Fruit fly (Drosophila melanogaster) whole organism, embryonic: ENCODE measurements around the gene CG10222.

Experiments used
- Asciz ChIP-seq: fragments of 200-800 bp; sonication (Bioruptor generic); optimal IDR thresholded peaks from 2 replicates; lab custom pipeline; 2017; ENCODE audit warnings: missing biosample characterization, mild to moderate bottlenecking, missing genetic modification characterization, missing genetic modification reagents
- CG1024 ChIP-seq: fragments of 200-800 bp; sonication (Bioruptor generic); IDR thresholded peaks from 2 replicates; pipeline ENCODE4 v1.3.6; 2022; ENCODE audit warnings: missing biosample characterization, missing genetic modification characterization
- CG10543 ChIP-seq: fragments of 200-800 bp; sonication (Bioruptor generic); optimal IDR thresholded peaks from 3 replicates; lab custom pipeline; 2017; ENCODE audit warnings: missing biosample characterization, mild to moderate bottlenecking, missing genetic modification characterization, moderate library complexity
- CG13123 ChIP-seq: fragments of 200-800 bp; sonication (Bioruptor generic); optimal IDR thresholded peaks from 2 replicates; lab custom pipeline; 2016; ENCODE audit warnings: missing biosample characterization, missing genetic modification characterization
- CG17612 ChIP-seq: fragments of 200-800 bp; sonication (Bioruptor generic); IDR thresholded peaks from 2 replicates; pipeline ENCODE4 v1.3.6; 2022; ENCODE audit warnings: missing biosample characterization, missing genetic modification characterization
- CG18476 ChIP-seq: fragments of 200-800 bp; sonication (Bioruptor generic); optimal IDR thresholded peaks from 2 replicates; lab custom pipeline; 2016; ENCODE audit warnings: missing biosample characterization, mild to moderate bottlenecking, missing genetic modification characterization
- CG2129 ChIP-seq: fragments of 200-800 bp; sonication (Bioruptor generic); IDR thresholded peaks from 2 replicates; pipeline ENCODE4 v1.3.6; 2022; ENCODE audit warnings: missing biosample characterization, missing genetic modification characterization; ENCODE audit not compliant: partially characterized antibody
- CG31388 ChIP-seq: fragments of 200-800 bp; sonication (Bioruptor generic); optimal IDR thresholded peaks from 2 replicates; lab custom pipeline; 2016; ENCODE audit warnings: missing biosample characterization, missing genetic modification characterization
- CG32772 ChIP-seq: fragments of 200-800 bp; sonication (Bioruptor generic); IDR thresholded peaks from 2 replicates; pipeline ENCODE4 v1.3.6; 2022; ENCODE audit warnings: missing biosample characterization, missing genetic modification characterization
- CG3281 ChIP-seq: fragments of 200-800 bp; sonication (Bioruptor generic); optimal IDR thresholded peaks from 3 replicates; lab custom pipeline; 2017; ENCODE audit warnings: missing biosample characterization, mild to moderate bottlenecking, missing genetic modification characterization
- CG3407 ChIP-seq: fragments of 200-800 bp; sonication (Bioruptor generic); optimal IDR thresholded peaks from 2 replicates; lab custom pipeline; 2018; ENCODE audit warnings: missing biosample characterization, mild to moderate bottlenecking, missing genetic modification characterization
- CG34224 ChIP-seq: fragments of 200-800 bp; sonication (Bioruptor generic); IDR thresholded peaks from 3 replicates; pipeline ENCODE4 v1.3.6; 2022; ENCODE audit warnings: missing biosample characterization, missing genetic modification characterization; ENCODE audit not compliant: partially characterized antibody
- CG34422 ChIP-seq: fragments of 200-800 bp; sonication (Bioruptor generic); IDR thresholded peaks from 3 replicates; pipeline ENCODE4 v1.3.6; 2022; ENCODE audit warnings: missing biosample characterization, missing genetic modification characterization
- CG3726 ChIP-seq: fragments of 200-800 bp; sonication (Bioruptor generic); IDR thresholded peaks from 3 replicates; pipeline ENCODE4, ENCODE4 v1.3.6; 2022; ENCODE audit warnings: missing biosample characterization, missing genetic modification characterization
- CG6272 ChIP-seq: fragments of 200-800 bp; sonication (Bioruptor generic); IDR thresholded peaks from 2 replicates; pipeline ENCODE4 v1.3.6; 2022; ENCODE audit warnings: missing biosample characterization, missing genetic modification characterization
- CG6765 ChIP-seq: fragments of 200-800 bp; sonication (Bioruptor generic); optimal IDR thresholded peaks from 3 replicates; lab custom pipeline; 2017; ENCODE audit warnings: missing biosample characterization, mild to moderate bottlenecking, missing genetic modification characterization
- CG7271 ChIP-seq: fragments of 200-800 bp; sonication (Bioruptor generic); optimal IDR thresholded peaks from 2 replicates; lab custom pipeline; 2018; ENCODE audit warnings: missing biosample characterization, mild to moderate bottlenecking, missing genetic modification characterization, moderate library complexity
- CG8388 ChIP-seq: fragments of 200-800 bp; sonication (Bioruptor generic); optimal IDR thresholded peaks from 2 replicates; lab custom pipeline; 2019; ENCODE audit warnings: missing biosample characterization, mild to moderate bottlenecking, missing genetic modification characterization, moderate library complexity
- CG8944 ChIP-seq: fragments of 200-800 bp; sonication (Bioruptor generic); optimal IDR thresholded peaks from 3 replicates; lab custom pipeline; 2016; ENCODE audit warnings: missing biosample characterization, missing genetic modification characterization
- CG9817 ChIP-seq: fragments of 200-800 bp; sonication (Bioruptor generic); optimal IDR thresholded peaks from 2 replicates; lab custom pipeline; 2018; ENCODE audit warnings: missing biosample characterization, mild to moderate bottlenecking, missing genetic modification characterization, moderate library complexity
- CkIIα-i1 ChIP-seq: fragments of 200-800 bp; sonication (Bioruptor generic); IDR thresholded peaks from 2 replicates; pipeline ENCODE4 v1.3.6; 2022; ENCODE audit warnings: missing biosample characterization, missing genetic modification characterization
- D ChIP-seq, 2 experiments: fragments of 200-800 bp in 1 of 2; fragments of >200 bp in 1 of 2; sonication (Bioruptor generic) in 1 of 2; optimal IDR thresholded peaks; 2 replicates in 1 of 2; 3 replicates in 1 of 2; lab custom pipeline; 2017; ENCODE audit warnings: mild to moderate bottlenecking in 1 of 2, missing biosample characterization in 1 of 2, missing genetic modification characterization in 1 of 2, missing genetic modification reagents in 1 of 2
- Dip2 ChIP-seq: fragments of 200-800 bp; sonication (Bioruptor generic); IDR thresholded peaks from 2 replicates; pipeline ENCODE4 v1.3.6; 2022; ENCODE audit warnings: missing biosample characterization, missing genetic modification characterization
- Dref ChIP-seq: fragments of 200-800 bp; sonication (Bioruptor generic); IDR thresholded peaks from 2 replicates; pipeline ENCODE4 v1.3.6; 2022; ENCODE audit warnings: missing biosample characterization, missing genetic modification characterization
- Eip74EF ChIP-seq, 2 experiments: fragments of 200-800 bp in 1 of 2; fragments of >200 bp in 1 of 2; sonication (Bioruptor generic) in 1 of 2; optimal IDR thresholded peaks; 2 replicates each; lab custom pipeline; 2017 to 2019; ENCODE audit warnings: missing biosample characterization in 2 of 2, missing genetic modification characterization in 2 of 2, mild to moderate bottlenecking in 1 of 2, moderate library complexity in 1 of 2
- HLH4C ChIP-seq: fragments of 200-800 bp; sonication (Bioruptor generic); IDR thresholded peaks from 3 replicates; pipeline ENCODE4 v1.3.6; 2022; ENCODE audit warnings: missing biosample characterization, missing genetic modification characterization; ENCODE audit not compliant: partially characterized antibody
- NC2β ChIP-seq: fragments of 200-800 bp; sonication (Bioruptor generic); optimal IDR thresholded peaks from 2 replicates; lab custom pipeline; 2016; ENCODE audit warnings: missing biosample characterization, missing genetic modification characterization
- Sry-β ChIP-seq: fragments of 200-800 bp; sonication (Bioruptor generic); optimal IDR thresholded peaks from 2 replicates; lab custom pipeline; 2018; ENCODE audit warnings: missing biosample characterization, mild to moderate bottlenecking, missing genetic modification characterization, moderate library complexity
- TFAM ChIP-seq: fragments of 200-800 bp; sonication (Bioruptor generic); optimal IDR thresholded peaks from 2 replicates; lab custom pipeline; 2017; ENCODE audit warnings: missing biosample characterization, missing genetic modification characterization, inconsistent platforms
- Taf1 ChIP-seq: fragments of 200-800 bp; sonication (Bioruptor generic); IDR thresholded peaks from 2 replicates; pipeline ENCODE4 v1.3.6; 2022; ENCODE audit warnings: missing biosample characterization, missing genetic modification characterization
- abd-A ChIP-seq: fragments of 200-800 bp; sonication (Bioruptor generic); optimal IDR thresholded peaks from 3 replicates; lab custom pipeline; 2019; ENCODE audit warnings: missing biosample characterization, mild to moderate bottlenecking, missing genetic modification characterization, moderate library complexity
- ato ChIP-seq: fragments of 200-800 bp; sonication (Bioruptor generic); IDR thresholded peaks from 2 replicates; pipeline ENCODE4 v1.3.6; 2022; ENCODE audit warnings: missing biosample characterization, missing genetic modification characterization; ENCODE audit not compliant: partially characterized antibody
- crp ChIP-seq, 2 experiments: fragments of 200-800 bp; sonication (Bioruptor generic); optimal IDR thresholded peaks; 2 replicates in 1 of 2; 3 replicates in 1 of 2; lab custom pipeline; 2017; ENCODE audit warnings: missing biosample characterization in 2 of 2, missing genetic modification characterization in 2 of 2, mild to moderate bottlenecking in 1 of 2, moderate library complexity in 1 of 2
- da ChIP-seq: fragments of 200-800 bp; sonication (Bioruptor generic); optimal IDR thresholded peaks from 2 replicates; lab custom pipeline; 2016; ENCODE audit warnings: missing biosample characterization, missing genetic modification characterization
- dimm ChIP-seq: fragments of 200-800 bp; sonication (Bioruptor generic); IDR thresholded peaks from 2 replicates; pipeline ENCODE4 v1.3.6; 2022; ENCODE audit warnings: missing biosample characterization, missing genetic modification characterization
- esg ChIP-seq: fragments of 200-800 bp; sonication (Bioruptor generic); conservative IDR thresholded peaks from 2 replicates; pipeline ENCODE4 v1.3.6; 2022; ENCODE audit warnings: missing biosample characterization, missing genetic modification characterization
- eve ChIP-seq, 2 experiments: fragments of >200 bp; optimal IDR thresholded peaks; 2 replicates each; lab custom pipeline; 2017; ENCODE audit warnings: missing biosample characterization in 2 of 2, missing genetic modification characterization in 2 of 2
- fd102C ChIP-seq: fragments of 200-800 bp; sonication (Bioruptor generic); optimal IDR thresholded peaks from 2 replicates; lab custom pipeline; 2018; ENCODE audit warnings: missing biosample characterization, mild to moderate bottlenecking, missing genetic modification characterization, moderate library complexity
- gcm2 ChIP-seq: fragments of 200-800 bp; sonication (Bioruptor generic); optimal IDR thresholded peaks from 2 replicates; lab custom pipeline; 2016; ENCODE audit warnings: missing biosample characterization, missing genetic modification characterization
- her ChIP-seq: fragments of 200-800 bp; sonication (Bioruptor generic); optimal IDR thresholded peaks from 2 replicates; lab custom pipeline; 2016; ENCODE audit warnings: missing biosample characterization, missing genetic modification characterization
- lab ChIP-seq: fragments of 200-800 bp; sonication (Bioruptor generic); optimal IDR thresholded peaks from 3 replicates; lab custom pipeline; 2017; ENCODE audit warnings: missing biosample characterization, missing genetic modification characterization, mild to moderate bottlenecking, moderate library complexity, missing genetic modification reagents
- org-1 ChIP-seq: fragments of 200-800 bp; sonication (Bioruptor generic); optimal IDR thresholded peaks from 2 replicates; lab custom pipeline; 2017; ENCODE audit warnings: missing biosample characterization, missing genetic modification characterization
- pan ChIP-seq, 4 experiments: fragments of >200 bp in 3 of 4; fragments of 200-800 bp in 1 of 4; sonication (Bioruptor generic) in 1 of 4; optimal IDR thresholded peaks in 3 of 4; IDR thresholded peaks in 1 of 4; 2 replicates each; pipeline versions ENCODE4 v1.3.6 to Lab custom; 2017 to 2022; ENCODE audit warnings: missing biosample characterization in 2 of 4, missing genetic modification characterization in 2 of 4, mixed read lengths in 1 of 4
- scrt ChIP-seq: fragments of 200-800 bp; sonication (Bioruptor generic); optimal IDR thresholded peaks from 2 replicates; lab custom pipeline; 2018; ENCODE audit warnings: missing biosample characterization, mild to moderate bottlenecking, missing genetic modification characterization, moderate library complexity
- sd ChIP-seq: fragments of 200-800 bp; sonication (Bioruptor generic); optimal IDR thresholded peaks from 3 replicates; lab custom pipeline; 2018; ENCODE audit warnings: missing biosample characterization, mild to moderate bottlenecking, missing genetic modification characterization, moderate library complexity
- sob ChIP-seq: fragments of 200-800 bp; sonication (Bioruptor generic); IDR thresholded peaks from 2 replicates; pipeline ENCODE4 v1.3.6; 2022; ENCODE audit warnings: missing biosample characterization, missing genetic modification characterization
- sqz ChIP-seq: fragments of 200-800 bp; sonication (Bioruptor generic); optimal IDR thresholded peaks from 3 replicates; lab custom pipeline; 2018; ENCODE audit warnings: missing biosample characterization, mild to moderate bottlenecking, missing genetic modification characterization
- stwl ChIP-seq: fragments of 200-800 bp; sonication (Bioruptor generic); optimal IDR thresholded peaks from 3 replicates; lab custom pipeline; 2018; ENCODE audit warnings: missing biosample characterization, mild to moderate bottlenecking, missing genetic modification characterization, moderate library complexity
- ttk ChIP-seq: fragments of 200-800 bp; sonication (Bioruptor generic); IDR thresholded peaks from 2 replicates; pipeline ENCODE4 v2.1.2; 2022; ENCODE audit warnings: missing biosample characterization, missing genetic modification characterization
- zf30C ChIP-seq: fragments of 200-800 bp; sonication (Bioruptor generic); optimal IDR thresholded peaks from 3 replicates; lab custom pipeline; 2018; ENCODE audit warnings: missing biosample characterization, mild to moderate bottlenecking, missing genetic modification characterization

Gene CG10222

dm6 chr3L:13412886-13413224 is 602 bp upstream of the CG10222 start:
- TF ChIP-seq ato, result peak; percentile 50; the same call in 1 of the 2 replicates
- no peak for TF ChIP-seq Asciz
- no peak for TF ChIP-seq CG3407 (GFP tag; lab: Kevin White, UChicago)
- TF ChIP-seq CG9817 (tag; lab: Kevin White, UChicago), result no peak
- no peak for TF ChIP-seq da (GFP tag; lab: Kevin White, UChicago)
- TF ChIP-seq Taf1 (GFP tag; lab: Robert Waterston, UW), result no peak
- TF ChIP-seq CG8388, result no peak
- TF ChIP-seq crp (GFP tag; optimal IDR thresholded peaks at IDR 0.05; lab: Kevin White, UChicago), result no peak
- no peak for TF ChIP-seq CG32772 (GFP tag; lab: Robert Waterston, UW)
- no peak for TF ChIP-seq Sry-β (GFP tag; lab: Kevin White, UChicago)
- no peak for TF ChIP-seq CG3726 (GFP tag; lab: Robert Waterston, UW)
- TF ChIP-seq CG13123, result no peak
- no peak for TF ChIP-seq sob (GFP tag; lab: Robert Waterston, UW)
- TF ChIP-seq esg, result no peak
- TF ChIP-seq dimm (GFP tag; lab: Robert Waterston, UW), result no peak
- no peak for TF ChIP-seq fd102C (GFP tag; lab: Kevin White, UChicago)
- no peak for TF ChIP-seq CG2129 (GFP tag; lab: Robert Waterston, UW)
- TF ChIP-seq eve (GFP tag; optimal IDR thresholded peaks at IDR 0.05; lab: Kevin White, UChicago), result no peak
- TF ChIP-seq CG3281 (GFP tag; lab: Kevin White, UChicago), result no peak
- no peak for TF ChIP-seq CG6765 (GFP tag; lab: Kevin White, UChicago)
- no peak for TF ChIP-seq CkIIα-i1 (GFP tag; lab: Robert Waterston, UW)
- no peak for TF ChIP-seq CG6272 (GFP tag; lab: Robert Waterston, UW)
- no peak for TF ChIP-seq org-1 (GFP tag; lab: Kevin White, UChicago)
- TF ChIP-seq scrt (GFP tag; lab: Kevin White, UChicago), result peak; percentile 15
- no peak for TF ChIP-seq ttk (GFP tag; lab: Robert Waterston, UW)
- no peak for TF ChIP-seq zf30C (GFP tag; lab: Kevin White, UChicago)
- no peak for TF ChIP-seq CG8944 (GFP tag; lab: Kevin White, UChicago)
- TF ChIP-seq TFAM (GFP tag; lab: Kevin White, UChicago), result no peak
- TF ChIP-seq Dip2 (GFP tag; lab: Robert Waterston, UW), result no peak
- no peak for TF ChIP-seq sd
- TF ChIP-seq pan (optimal IDR thresholded peaks at IDR 0.05; lab: Kevin White, UChicago), result no peak
- TF ChIP-seq pan (GFP tag; optimal IDR thresholded peaks at IDR 0.05 in 1 of 2, IDR thresholded peaks at IDR 0.05 in 1 of 2), result no peak
- no peak for TF ChIP-seq lab (GFP tag; lab: Kevin White, UChicago)
- TF ChIP-seq gcm2, result no peak
- no peak for TF ChIP-seq CG17612
- no peak for TF ChIP-seq CG7271 (tag; lab: Kevin White, UChicago)
- no peak for TF ChIP-seq stwl (tag; lab: Kevin White, UChicago)
- no peak for TF ChIP-seq abd-A (tag; lab: Kevin White, UChicago)
- TF ChIP-seq Dref (GFP tag; lab: Robert Waterston, UW), result no peak
- no peak for TF ChIP-seq CG1024
- no peak for TF ChIP-seq Eip74EF (GFP tag; optimal IDR thresholded peaks at IDR 0.05; lab: Kevin White, UChicago)
- no peak for TF ChIP-seq CG10543 (GFP tag; lab: Kevin White, UChicago)
- TF ChIP-seq HLH4C, result 0 out of 3 replicates have a peak, but pooled peaks have one; percentile 3
- TF ChIP-seq her (GFP tag; lab: Kevin White, UChicago), result no peak
- TF ChIP-seq CG34224 (GFP tag; lab: Robert Waterston, UW), result no peak
- TF ChIP-seq sqz (GFP tag; lab: Kevin White, UChicago), result no peak
- TF ChIP-seq CG18476 (GFP tag; lab: Kevin White, UChicago), result no peak
- TF ChIP-seq NC2β (GFP tag; lab: Kevin White, UChicago), result no peak
- peak; percentile 22; the same call in 1 of the 3 replicates for TF ChIP-seq CG34422 (GFP tag; lab: Robert Waterston, UW)
- TF ChIP-seq CG31388 (GFP tag; lab: Kevin White, UChicago), result no peak
- no peak for TF ChIP-seq D (optimal IDR thresholded peaks at IDR 0.05; lab: Kevin White, UChicago)
- TF ChIP-seq D (GFP tag; optimal IDR thresholded peaks at IDR 0.05; lab: Kevin White, UChicago), result no peak
